Fruit fly (Drosophila melanogaster) whole organism, prepupa: Measurements from ENCODE around the gene CG4553.

Source experiments
- CG10631 ChIP-seq: fragments of 200-800 bp; sonication (Bioruptor generic); optimal IDR thresholded peaks from 2 replicates; lab custom pipeline; 2016; ENCODE audit warnings: missing biosample characterization, missing genetic modification characterization
- CG11294 ChIP-seq: fragments of 200-800 bp; sonication (Bioruptor generic); IDR thresholded peaks from 2 replicates; pipeline ENCODE4 v1.3.6; 2022; ENCODE audit warnings: missing biosample characterization, missing genetic modification characterization
- CG6276 ChIP-seq: fragments of 200-800 bp; sonication (Bioruptor generic); optimal IDR thresholded peaks from 2 replicates; lab custom pipeline; 2017; ENCODE audit warnings: missing biosample characterization, mild to moderate bottlenecking, missing genetic modification characterization
- CG6854 ChIP-seq: fragments of 200-800 bp; sonication (Bioruptor generic); optimal IDR thresholded peaks from 2 replicates; lab custom pipeline; 2017; ENCODE audit warnings: missing biosample characterization, mild to moderate bottlenecking, missing genetic modification characterization
- Eip93F ChIP-seq: fragments of 200-800 bp; sonication (Bioruptor generic); optimal IDR thresholded peaks from 2 replicates; lab custom pipeline; 2016; ENCODE audit warnings: missing biosample characterization, mild to moderate bottlenecking, missing genetic modification characterization
- Hr38 ChIP-seq: sonication (Bioruptor generic); optimal IDR thresholded peaks from 2 replicates; lab custom pipeline; 2016; ENCODE audit warnings: missing biosample characterization, missing genetic modification characterization
- Hr39 ChIP-seq: fragments of 200-800 bp; sonication (Bioruptor generic); optimal IDR thresholded peaks from 2 replicates; lab custom pipeline; 2016; ENCODE audit warnings: missing biosample characterization, missing genetic modification characterization
- OdsH ChIP-seq: fragments of 200-800 bp; sonication (Bioruptor generic); optimal IDR thresholded peaks from 3 replicates; lab custom pipeline; 2016; ENCODE audit warnings: missing biosample characterization, missing genetic modification characterization
- Sox102F ChIP-seq: fragments of 200-800 bp; sonication (Bioruptor generic); optimal IDR thresholded peaks from 2 replicates; lab custom pipeline; 2016; ENCODE audit warnings: missing biosample characterization, mild to moderate bottlenecking, missing genetic modification characterization
- fd85E ChIP-seq: fragments of 200-800 bp; sonication (Bioruptor generic); optimal IDR thresholded peaks from 3 replicates; lab custom pipeline; 2016; ENCODE audit warnings: missing biosample characterization, missing genetic modification characterization
- topi ChIP-seq: fragments of 200-800 bp; sonication (Bioruptor generic); optimal IDR thresholded peaks from 3 replicates; lab custom pipeline; 2016; ENCODE audit warnings: missing biosample characterization, missing genetic modification characterization
- vri ChIP-seq: fragments of 200-800 bp; sonication (Bioruptor generic); optimal IDR thresholded peaks from 3 replicates; lab custom pipeline; 2016; ENCODE audit warnings: missing biosample characterization, mild to moderate bottlenecking, missing genetic modification characterization

DNA sequence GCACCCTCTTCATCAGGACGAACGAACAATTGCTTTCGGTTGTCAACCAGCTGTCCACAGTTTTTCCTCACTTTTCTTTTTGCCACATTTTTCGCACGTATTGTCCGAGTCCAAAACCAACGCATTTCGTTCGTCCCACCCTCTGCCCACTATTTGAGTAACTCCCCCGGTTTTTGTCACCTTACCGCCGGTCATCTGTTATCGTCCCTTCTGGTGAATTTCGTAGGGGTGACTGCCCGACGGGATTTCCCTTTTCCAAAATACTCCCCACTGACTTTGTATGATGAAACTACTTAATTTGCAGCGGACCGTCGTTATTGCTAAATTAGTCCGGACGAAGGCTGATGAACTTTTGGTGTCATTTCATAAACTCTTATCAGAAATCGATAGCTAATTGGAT is 19.6 kb downstream of the CG4553 start:
- TF ChIP-seq CG6276 (GFP tag; lab: Kevin White, UChicago) (no peak), CG6854 (GFP tag; lab: Kevin White, UChicago) (no peak), Hr38 (GFP tag; lab: Kevin White, UChicago) (no peak), OdsH (GFP tag; lab: Kevin White, UChicago) (no peak), Eip93F (no peak), vri (GFP tag; lab: Kevin White, UChicago) (no peak), CG11294 (GFP tag; lab: Robert Waterston, UW) (no peak), topi (GFP tag; lab: Kevin White, UChicago) (no peak), fd85E (GFP tag; lab: Kevin White, UChicago) (no peak), Hr39 (GFP tag; lab: Kevin White, UChicago) (no peak), CG10631 (GFP tag; lab: Kevin White, UChicago) (no peak), Sox102F (no peak)
